Worm (Caenorhabditis elegans): ENCODE results near the gene col-176.

Gene col-176

DNA sequence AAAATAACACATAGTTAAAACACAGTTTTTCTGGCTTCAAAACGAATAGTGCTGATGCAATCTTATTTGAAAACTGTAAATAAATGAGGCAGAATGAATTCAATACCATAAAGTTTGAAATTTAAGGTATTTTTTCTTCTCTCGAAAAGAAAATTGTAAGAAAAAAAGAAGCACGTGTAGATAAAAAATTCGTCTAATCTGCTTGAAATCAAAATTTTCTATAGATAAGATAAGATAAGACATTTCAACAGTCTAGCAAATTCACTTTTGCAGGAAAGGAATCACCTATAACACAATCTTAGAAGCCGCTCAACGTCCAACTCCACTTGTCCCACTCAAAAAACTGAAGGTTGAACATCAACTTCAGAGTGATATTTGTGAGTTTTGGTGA, 23.0 kb upstream of the col-176 start:
- no peak for TF ChIP-seq pqm-1 (tag; optimal IDR thresholded peaks at IDR 0.05)
- TF ChIP-seq nhr-77 (tag; optimal IDR thresholded peaks at IDR 0.05) = no peak
- TF ChIP-seq blmp-1 (tag; optimal IDR thresholded peaks at IDR 0.05) = peak; percentile 13
- peak in 3 of 6 experiments; percentile 14 to 34 (median 27) for TF ChIP-seq elt-3 (tag; optimal IDR thresholded peaks at IDR 0.05)
- TF ChIP-seq elt-2 (tag; optimal IDR thresholded peaks at IDR 0.05) = peak; percentile 78
- no peak for TF ChIP-seq nhr-28 (tag; optimal IDR thresholded peaks at IDR 0.05)
- no peak for TF ChIP-seq hlh-4 (tag; optimal IDR thresholded peaks at IDR 0.05)
- no peak for TF ChIP-seq ceh-88 (GFP tag; IDR thresholded peaks at IDR 0.05)
- no peak for TF ChIP-seq nhr-90 (tag; optimal IDR thresholded peaks at IDR 0.05; ENCODE audit: poor library complexity)

DNA sequence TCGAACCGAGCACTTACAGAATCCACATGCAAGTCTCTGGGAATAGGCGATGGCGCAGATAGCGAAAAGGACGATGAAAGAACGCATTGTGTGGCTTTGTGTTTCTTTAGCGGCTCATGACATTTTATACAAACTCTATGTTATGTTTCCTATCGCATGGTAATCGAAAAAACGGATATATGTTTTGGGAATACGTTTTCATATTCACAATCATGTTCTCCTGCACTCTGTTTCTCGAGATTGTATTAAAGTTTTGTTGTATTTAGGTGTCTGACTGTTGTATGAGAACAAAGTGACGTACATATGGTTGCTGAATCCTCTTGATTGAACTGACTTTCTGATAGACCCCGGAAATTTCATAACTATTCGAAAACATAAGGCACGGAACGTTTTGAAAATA, 19.1 kb upstream of the col-176 start, which contains the start of gene ZC373.2:
TSS of gene ZC373.2 (minus strand) at position 101 of the 400 bp plus-strand sequence.
- no peak for TF ChIP-seq nhr-90 (tag; optimal IDR thresholded peaks at IDR 0.05; ENCODE audit: poor library complexity)
- TF ChIP-seq fkh-10 (GFP tag; optimal IDR thresholded peaks at IDR 0.05) = no peak
- TF ChIP-seq ceh-88 (GFP tag; IDR thresholded peaks at IDR 0.05) = no peak
- TF ChIP-seq egl-13 (tag; optimal IDR thresholded peaks at IDR 0.05) = no peak
- no peak for TF ChIP-seq aha-1 (tag; optimal IDR thresholded peaks at IDR 0.05)
- TF ChIP-seq efl-1 (optimal IDR thresholded peaks at IDR 0.05) = no peak
- TF ChIP-seq efl-1 (GFP tag; optimal IDR thresholded peaks at IDR 0.05 in 1 of 2) = no peak
- TF ChIP-seq nhr-47 (tag; optimal IDR thresholded peaks at IDR 0.05) = no peak
- no peak for TF ChIP-seq pag-3 (tag; optimal IDR thresholded peaks at IDR 0.05; ENCODE audit: borderline replicate concordance, insufficient read depth)
- TF ChIP-seq mef-2 (tag; optimal IDR thresholded peaks at IDR 0.05) = no peak
- no peak for TF ChIP-seq tlp-1 (tag; optimal IDR thresholded peaks at IDR 0.05)
- TF ChIP-seq sup-37 (GFP tag; optimal IDR thresholded peaks at IDR 0.05) = no peak
- TF ChIP-seq isw-1 (GFP tag; IDR thresholded peaks at IDR 0.05) = no peak
- TF ChIP-seq irx-1 (tag; optimal IDR thresholded peaks at IDR 0.05) = no peak
- TF ChIP-seq ceh-8 (GFP tag; optimal IDR thresholded peaks at IDR 0.05) = no peak
- TF ChIP-seq dpl-1 (GFP tag; optimal IDR thresholded peaks at IDR 0.05) = no peak
- TF ChIP-seq vab-15 (tag; optimal IDR thresholded peaks at IDR 0.05) = no peak
- no peak for TF ChIP-seq skn-1 (tag; optimal IDR thresholded peaks at IDR 0.05)
- no peak for TF ChIP-seq lin-39 (tag; optimal IDR thresholded peaks at IDR 0.05)
- TF ChIP-seq nhr-237 (tag; optimal IDR thresholded peaks at IDR 0.05) = no peak

DNA sequence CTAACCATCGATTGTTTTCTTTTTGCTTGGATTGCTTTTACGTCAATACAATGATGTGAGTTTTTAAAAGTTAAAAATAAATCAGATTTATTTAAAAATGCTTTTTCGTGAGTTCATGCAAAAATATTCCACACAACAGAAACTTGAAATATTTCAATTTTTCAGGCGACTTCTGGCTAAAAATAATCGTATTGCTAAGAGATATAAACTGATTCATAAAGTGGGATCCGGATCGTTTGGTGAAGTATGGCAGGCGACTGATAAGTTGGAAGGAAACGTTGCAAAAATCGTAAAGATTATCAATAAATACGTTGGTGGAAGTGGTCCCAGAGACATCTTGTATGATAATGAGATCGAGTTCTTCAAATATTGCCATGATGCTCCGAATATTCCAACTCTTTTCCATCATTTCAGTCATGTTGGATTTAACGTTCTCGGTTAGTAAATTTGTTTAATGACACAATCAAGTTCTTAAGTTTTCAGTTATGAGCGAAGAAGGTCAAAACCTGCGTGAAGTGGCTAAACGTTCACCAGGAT, 16.9 kb upstream of the col-176 start, which contains the start of gene ZC373.3:
TSS of gene ZC373.3 (plus strand) at position 51 of the 537 bp plus-strand sequence.
- TF ChIP-seq skn-1 (tag; optimal IDR thresholded peaks at IDR 0.05) (no peak), mef-2 (tag; optimal IDR thresholded peaks at IDR 0.05) (no peak), hpl-2 (GFP tag; optimal IDR thresholded peaks at IDR 0.05) (no peak), unc-130 (tag; optimal IDR thresholded peaks at IDR 0.05) (no peak), lin-35 (GFP tag; optimal IDR thresholded peaks at IDR 0.05) (no peak), egl-27 (tag; optimal IDR thresholded peaks at IDR 0.05) (no peak), fkh-4 (tag; optimal IDR thresholded peaks at IDR 0.05; ENCODE audit: borderline replicate concordance) (no peak), vab-15 (tag; optimal IDR thresholded peaks at IDR 0.05) (no peak), nhr-90 (tag; optimal IDR thresholded peaks at IDR 0.05; ENCODE audit: poor library complexity) (no peak), pag-3 (tag; optimal IDR thresholded peaks at IDR 0.05; ENCODE audit: borderline replicate concordance, insufficient read depth) (no peak), ces-1 (GFP tag; optimal IDR thresholded peaks at IDR 0.05) (no peak), unc-30 (tag; optimal IDR thresholded peaks at IDR 0.05) (no peak), nhr-76 (tag; optimal IDR thresholded peaks at IDR 0.05) (no peak), tlp-1 (tag; optimal IDR thresholded peaks at IDR 0.05) (no peak), grh-1 (GFP tag; IDR thresholded peaks at IDR 0.05) (no peak)

DNA sequence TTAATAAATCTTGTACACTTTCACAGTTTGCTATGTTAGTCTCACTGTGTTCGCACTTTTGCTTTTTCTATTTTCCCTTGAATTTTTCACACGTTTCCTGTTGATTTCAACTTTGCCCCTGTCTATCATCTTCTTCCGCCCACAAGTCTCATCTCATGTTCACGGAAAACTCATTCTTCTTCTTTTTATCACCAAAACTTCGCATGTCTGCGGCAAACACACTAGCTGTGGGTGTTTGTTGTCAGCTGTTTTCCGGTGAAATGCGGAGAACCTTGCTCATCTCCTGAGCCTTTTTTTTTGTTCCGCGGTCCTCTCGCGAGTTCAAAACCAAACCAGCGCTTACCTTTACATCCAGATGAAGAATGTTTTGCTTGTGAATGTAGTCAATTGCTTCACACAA, 8.9 kb upstream of the col-176 start:
- TF ChIP-seq lin-14 (GFP tag; optimal IDR thresholded peaks at IDR 0.05) = peak; percentile 81
- TF ChIP-seq nhr-71 (tag; optimal IDR thresholded peaks at IDR 0.05) = peak; percentile 38
- no peak for TF ChIP-seq fkh-8 (tag; optimal IDR thresholded peaks at IDR 0.05)
- no peak for TF ChIP-seq efl-1 (optimal IDR thresholded peaks at IDR 0.05)
- TF ChIP-seq efl-1 (GFP tag; optimal IDR thresholded peaks at IDR 0.05 in 1 of 2) = peak in 1 of 2 experiments; percentile 23
- peak; percentile 78 for TF ChIP-seq rnt-1 (tag; optimal IDR thresholded peaks at IDR 0.05)
- no peak for TF ChIP-seq nhr-19 (GFP tag; conservative IDR thresholded peaks at IDR 0.05)
- no peak for TF ChIP-seq lsy-2 (tag; optimal IDR thresholded peaks at IDR 0.05)
- TF ChIP-seq blmp-1 (tag; optimal IDR thresholded peaks at IDR 0.05) = peak; percentile 36
- no peak for TF ChIP-seq dsc-1 (tag; optimal IDR thresholded peaks at IDR 0.05)
- TF ChIP-seq vab-15 (tag; optimal IDR thresholded peaks at IDR 0.05) = no peak
- peak; percentile 40 for TF ChIP-seq unc-130 (tag; optimal IDR thresholded peaks at IDR 0.05)
